Fruit fly (Drosophila melanogaster): ENCODE measurements around the gene CG33995.
A peak's percentile ranks its signal among the peaks of the same experiment; 100 is the strongest.

- TF ChIP-seq CG7101 (tag; optimal IDR thresholded peaks at IDR 0.05) (peak; percentile 70), CG1620 (GFP tag; optimal IDR thresholded peaks at IDR 0.05) (peak; percentile 81), pad (GFP tag; optimal IDR thresholded peaks at IDR 0.05) (peak; percentile 57)
Observed at dm6 chr2L:5043043-5043442, at the start of gene CG33995, which contains the start of the genes CG44000 and CG44001.

Measured in whole organism, adult.